Worm (Caenorhabditis elegans) whole organism, L3 larva: ENCODE results near the gene C54E4.1.

ENCODE experiments used
- R02D3.7 ChIP-seq: fragments of 150-350 bp; optimal IDR thresholded peaks from 2 replicates; lab custom pipeline; 2014; ENCODE audit warnings: missing biosample characterization, missing genetic modification characterization
- ZK546.5 ChIP-seq: sonication (generic microtip); optimal IDR thresholded peaks from 2 replicates; lab custom pipeline; 2017; ENCODE audit warnings: missing biosample characterization, missing genetic modification characterization
- aly-2 ChIP-seq: fragments of 150-350 bp; optimal IDR thresholded peaks from 2 replicates; lab custom pipeline; 2014; ENCODE audit warnings: missing biosample characterization, missing genetic modification characterization
- ama-1 ChIP-seq: fragments of 150-350 bp; optimal IDR thresholded peaks from 2 replicates; lab custom pipeline; 2018
- ceh-16 ChIP-seq: sonication (generic microtip); optimal IDR thresholded peaks from 2 replicates; lab custom pipeline; 2017; ENCODE audit warnings: missing biosample characterization, missing genetic modification characterization
- ceh-28 ChIP-seq: fragments of 150-350 bp; optimal IDR thresholded peaks from 2 replicates; lab custom pipeline; 2014; ENCODE audit warnings: missing biosample characterization, missing genetic modification reagents, missing genetic modification characterization
- ceh-82 ChIP-seq: fragments of 150-350 bp; optimal IDR thresholded peaks from 2 replicates; lab custom pipeline; 2014; ENCODE audit warnings: missing biosample characterization, missing genetic modification characterization
- egl-27 ChIP-seq: sonication (generic microtip); optimal IDR thresholded peaks from 4 replicates; lab custom pipeline; 2017; ENCODE audit warnings: missing biosample characterization, missing genetic modification reagents, missing genetic modification characterization
- egl-5 ChIP-seq: fragments of 150-350 bp; optimal IDR thresholded peaks from 2 replicates; lab custom pipeline; 2017; ENCODE audit warnings: missing biosample characterization, missing genetic modification reagents, missing genetic modification characterization, inconsistent platforms
- elt-1 ChIP-seq: fragments of 150-350 bp; optimal IDR thresholded peaks from 2 replicates; lab custom pipeline; 2014; ENCODE audit warnings: missing biosample characterization, missing genetic modification characterization
- elt-3 ChIP-seq, 3 experiments: fragments of 150-350 bp in 1 of 3; sonication (generic microtip) in 2 of 3; optimal IDR thresholded peaks; 2 replicates in 2 of 3; 4 replicates in 1 of 3; lab custom pipeline; 2014 to 2017; ENCODE audit warnings: missing biosample characterization in 3 of 3, missing genetic modification characterization in 3 of 3
- eor-1 ChIP-seq, 2 experiments: fragments of 150-350 bp; optimal IDR thresholded peaks; 2 replicates each; lab custom pipeline; 2014 to 2018; ENCODE audit warnings: missing biosample characterization in 2 of 2, missing genetic modification characterization in 2 of 2
- fkh-10 ChIP-seq: sonication (generic microtip); optimal IDR thresholded peaks from 2 replicates; lab custom pipeline; 2017; ENCODE audit warnings: missing biosample characterization, missing genetic modification reagents, missing genetic modification characterization
- fkh-2 ChIP-seq: fragments of 150-350 bp; optimal IDR thresholded peaks from 2 replicates; lab custom pipeline; 2014; ENCODE audit warnings: missing biosample characterization, missing genetic modification reagents, missing genetic modification characterization
- fos-1 ChIP-seq: fragments of 150-350 bp; optimal IDR thresholded peaks from 2 replicates; lab custom pipeline; 2014; ENCODE audit warnings: missing biosample characterization, missing genetic modification characterization
- hmg-11 ChIP-seq: sonication (generic microtip); optimal IDR thresholded peaks from 2 replicates; lab custom pipeline; 2016; ENCODE audit warnings: missing genetic modification characterization, missing compliant biosample characterization
- lin-15B ChIP-seq: fragments of 150-350 bp; optimal IDR thresholded peaks from 2 replicates; lab custom pipeline; 2014; ENCODE audit warnings: missing biosample characterization, missing genetic modification characterization
- lin-39 ChIP-seq: fragments of 150-350 bp; optimal IDR thresholded peaks from 2 replicates; lab custom pipeline; 2018; ENCODE audit warnings: missing biosample characterization, missing genetic modification reagents, missing genetic modification characterization
- mdl-1 ChIP-seq: fragments of 150-350 bp; optimal IDR thresholded peaks from 2 replicates; lab custom pipeline; 2014; ENCODE audit warnings: missing biosample characterization, missing genetic modification characterization
- mml-1 ChIP-seq: fragments of 150-350 bp; sonication (generic microtip); optimal IDR thresholded peaks from 3 replicates; lab custom pipeline; 2014; ENCODE audit warnings: missing biosample characterization, missing genetic modification characterization
- nfya-1 ChIP-seq: sonication (generic microtip); optimal IDR thresholded peaks from 2 replicates; lab custom pipeline; 2017; ENCODE audit warnings: missing genetic modification characterization, mild to moderate bottlenecking, missing compliant biosample characterization, antibody characterized with exemption, moderate library complexity; ENCODE audit not compliant: insufficient read depth
- nhr-11 ChIP-seq: fragments of 150-350 bp; optimal IDR thresholded peaks from 2 replicates; lab custom pipeline; 2014; ENCODE audit warnings: missing biosample characterization, missing genetic modification characterization
- nhr-12 ChIP-seq: fragments of 150-350 bp; optimal IDR thresholded peaks from 2 replicates; lab custom pipeline; 2014; ENCODE audit warnings: missing biosample characterization, missing genetic modification characterization
- nhr-23 ChIP-seq: fragments of 150-350 bp; optimal IDR thresholded peaks from 2 replicates; lab custom pipeline; 2014; ENCODE audit warnings: missing biosample characterization, missing genetic modification reagents, missing genetic modification characterization
- nhr-237 ChIP-seq: fragments of 150-350 bp; optimal IDR thresholded peaks from 2 replicates; lab custom pipeline; 2014; ENCODE audit warnings: missing biosample characterization, missing genetic modification characterization
- nhr-25 ChIP-seq: sonication (generic microtip); optimal IDR thresholded peaks from 2 replicates; lab custom pipeline; 2017; ENCODE audit warnings: missing biosample characterization, missing genetic modification characterization
- nhr-28 ChIP-seq: fragments of 150-350 bp; optimal IDR thresholded peaks from 2 replicates; lab custom pipeline; 2014; ENCODE audit warnings: missing biosample characterization, missing genetic modification characterization
- nhr-43 ChIP-seq: sonication (generic microtip); optimal IDR thresholded peaks from 2 replicates; lab custom pipeline; 2016; ENCODE audit warnings: mild to moderate bottlenecking, missing genetic modification characterization, missing compliant biosample characterization; ENCODE audit not compliant: poor library complexity, severe bottlenecking
- nhr-67 ChIP-seq: fragments of 150-350 bp; optimal IDR thresholded peaks from 2 replicates; lab custom pipeline; 2014; ENCODE audit warnings: missing biosample characterization, missing genetic modification characterization
- nhr-76 ChIP-seq: fragments of 150-350 bp; sonication (generic microtip); optimal IDR thresholded peaks from 5 replicates; lab custom pipeline; 2014; ENCODE audit warnings: missing biosample characterization, missing genetic modification characterization
- nhr-77 ChIP-seq: fragments of 150-350 bp; optimal IDR thresholded peaks from 2 replicates; lab custom pipeline; 2014; ENCODE audit warnings: missing biosample characterization, missing genetic modification characterization
- pha-4 ChIP-seq: fragments of 150-350 bp; optimal IDR thresholded peaks from 2 replicates; lab custom pipeline; 2014; ENCODE audit warnings: missing biosample characterization, missing genetic modification reagents, missing genetic modification characterization
- pqm-1 ChIP-seq: fragments of 150-350 bp; optimal IDR thresholded peaks from 2 replicates; lab custom pipeline; 2017; ENCODE audit warnings: missing biosample characterization, missing genetic modification characterization, inconsistent platforms
- sea-2 ChIP-seq: fragments of 150-350 bp; sonication (generic microtip); optimal IDR thresholded peaks from 4 replicates; lab custom pipeline; 2014; ENCODE audit warnings: missing biosample characterization, missing genetic modification reagents, missing genetic modification characterization
- skn-1 ChIP-seq: fragments of 150-350 bp; optimal IDR thresholded peaks from 2 replicates; lab custom pipeline; 2014; ENCODE audit warnings: missing biosample characterization, missing genetic modification characterization
- snpc-4 ChIP-seq: fragments of 150-350 bp; optimal IDR thresholded peaks from 2 replicates; lab custom pipeline; 2014; ENCODE audit warnings: missing biosample characterization, missing genetic modification characterization
- tbx-2 ChIP-seq: sonication (generic microtip); optimal IDR thresholded peaks from 2 replicates; lab custom pipeline; 2016; ENCODE audit warnings: mild to moderate bottlenecking, missing genetic modification characterization, missing compliant biosample characterization
- unc-39 ChIP-seq: sonication (generic microtip); optimal IDR thresholded peaks from 4 replicates; lab custom pipeline; 2017; ENCODE audit warnings: missing biosample characterization, missing genetic modification characterization
- unc-62 ChIP-seq: fragments of 150-350 bp; sonication (generic microtip); optimal IDR thresholded peaks from 4 replicates; lab custom pipeline; 2014; ENCODE audit warnings: missing biosample characterization, missing genetic modification reagents, missing genetic modification characterization
- zag-1 ChIP-seq: fragments of 150-350 bp; optimal IDR thresholded peaks from 2 replicates; lab custom pipeline; 2014; ENCODE audit warnings: missing biosample characterization, missing genetic modification characterization
- ztf-11 ChIP-seq: fragments of 150-350 bp; optimal IDR thresholded peaks from 2 replicates; lab custom pipeline; 2014; ENCODE audit warnings: missing biosample characterization, missing genetic modification characterization
- ztf-4 ChIP-seq: fragments of 150-350 bp; optimal IDR thresholded peaks from 2 replicates; lab custom pipeline; 2014; ENCODE audit warnings: missing biosample characterization, missing genetic modification characterization

C54E4.1 gene

DNA sequence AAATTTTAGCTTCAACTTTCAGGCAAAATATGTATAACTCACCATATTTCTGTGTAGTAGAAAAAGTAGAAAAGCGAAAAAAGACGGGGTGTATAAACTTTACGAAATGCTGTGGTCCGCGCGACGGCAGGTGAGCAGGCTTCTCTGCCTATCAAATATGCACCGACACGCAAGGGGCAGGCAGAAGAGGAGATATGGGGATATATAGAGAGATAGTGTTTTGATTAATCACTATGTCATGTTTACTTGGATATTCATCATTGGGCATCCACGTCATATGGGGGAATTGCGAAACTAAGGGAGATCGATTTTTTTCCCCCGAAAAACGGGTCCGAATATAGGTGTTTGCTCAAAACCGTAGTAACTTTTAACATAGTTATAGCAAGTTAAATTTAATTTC, 16.3 kb upstream of the C54E4.1 start, which contains the start of gene gcy-37:
gcy-37 (minus strand) TSS at position 101 of the 400 bp plus-strand sequence.
- TF ChIP-seq lin-15B (tag; lab: Kevin White, UChicago) (no peak), nhr-11 (tag; lab: Kevin White, UChicago) (no peak), nhr-28 (no peak), zag-1 (tag; lab: Kevin White, UChicago) (no peak)

DNA sequence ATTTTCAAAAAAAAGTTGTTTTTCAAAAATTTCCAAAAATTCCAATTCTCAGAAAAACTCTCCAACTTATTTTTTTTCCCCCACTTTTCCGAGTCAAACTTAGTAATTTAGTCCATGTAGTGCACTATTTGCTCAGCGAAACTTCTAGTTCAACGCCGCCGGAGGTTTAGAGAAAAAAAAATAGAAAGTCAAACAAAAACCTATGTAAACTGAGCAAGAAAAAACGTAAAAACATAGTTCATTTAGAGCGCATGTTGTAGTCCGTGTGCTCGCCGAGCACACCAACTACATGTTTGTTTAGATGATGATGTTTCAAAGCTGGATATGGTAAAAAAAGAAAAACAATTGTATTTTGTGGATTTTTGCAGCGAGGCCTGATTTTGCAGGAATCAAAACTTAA, 13.1 kb upstream of the C54E4.1 start:
- TF ChIP-seq zag-1 (tag; lab: Kevin White, UChicago) (no peak), sea-2 (GFP tag; lab: Kevin White, UChicago) (no peak), elt-3 (tag; optimal IDR thresholded peaks at IDR 0.05; lab: Kevin White, UChicago) (no peak), nhr-12 (no peak), ceh-16 (tag; lab: Kevin White, UChicago) (no peak), lin-39 (no peak), ceh-82 (tag; lab: Kevin White, UChicago) (no peak), nhr-76 (tag; lab: Kevin White, UChicago) (no peak), pha-4 (tag; lab: Kevin White, UChicago) (peak; percentile 92)

DNA sequence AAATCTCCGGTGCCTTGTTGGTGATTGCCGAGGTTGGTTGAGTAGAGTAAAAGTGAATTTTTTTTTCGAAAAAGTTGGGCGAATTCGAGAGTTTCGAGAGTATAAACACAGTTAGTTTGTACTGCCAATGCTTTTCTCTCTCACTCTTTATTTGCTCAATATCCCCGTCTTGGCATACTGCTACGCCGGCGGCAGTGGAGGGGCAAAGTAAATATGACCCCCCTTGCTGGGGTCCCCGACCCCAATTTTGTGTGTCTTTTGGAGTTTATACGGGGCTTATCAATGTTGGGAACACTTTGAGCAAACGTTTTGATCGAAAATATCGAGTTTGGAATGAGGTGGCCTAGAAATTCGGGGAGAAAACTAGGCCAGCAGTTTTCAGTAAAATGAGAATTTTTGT, 6.9 kb upstream of the C54E4.1 start, which contains the start of gene C54E4.4:
C54E4.4 (minus strand) TSS at position 101 of the 400 bp plus-strand sequence.
- TF ChIP-seq R02D3.7 (tag; lab: Kevin White, UChicago) (no peak), ZK546.5 (tag; lab: Kevin White, UChicago) (no peak), ceh-28 (tag; lab: Kevin White, UChicago) (no peak), pha-4 (tag; lab: Kevin White, UChicago) (peak; percentile 87)
- TF ChIP-seq, all 47 proteins: peak for 1

DNA sequence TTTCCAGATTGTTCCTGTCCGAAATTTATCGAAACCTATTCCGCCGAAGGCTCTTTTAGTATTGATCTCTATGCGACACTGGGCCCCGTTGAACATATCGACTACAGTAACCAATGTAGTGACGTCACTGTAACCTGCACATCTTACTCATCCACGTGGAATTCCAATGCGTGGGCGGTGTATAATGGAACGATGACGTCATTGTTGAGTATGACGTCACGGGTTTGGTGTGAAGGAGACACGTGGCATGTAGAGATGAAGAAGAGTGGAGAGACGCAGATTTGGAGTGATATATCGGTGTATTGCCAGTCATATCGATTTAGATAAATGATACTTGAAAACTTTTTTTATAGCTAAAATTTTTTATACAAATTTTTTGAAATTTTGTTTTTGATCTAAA, 5.1 kb upstream of the C54E4.1 start:
- TF ChIP-seq ZK546.5 (tag; lab: Kevin White, UChicago) = no peak
- no peak for TF ChIP-seq nhr-12
- no peak for TF ChIP-seq ceh-28 (tag; lab: Kevin White, UChicago)
- TF ChIP-seq elt-1 (tag; lab: Kevin White, UChicago) = no peak
- TF ChIP-seq, all 47 proteins: peak for 0

DNA sequence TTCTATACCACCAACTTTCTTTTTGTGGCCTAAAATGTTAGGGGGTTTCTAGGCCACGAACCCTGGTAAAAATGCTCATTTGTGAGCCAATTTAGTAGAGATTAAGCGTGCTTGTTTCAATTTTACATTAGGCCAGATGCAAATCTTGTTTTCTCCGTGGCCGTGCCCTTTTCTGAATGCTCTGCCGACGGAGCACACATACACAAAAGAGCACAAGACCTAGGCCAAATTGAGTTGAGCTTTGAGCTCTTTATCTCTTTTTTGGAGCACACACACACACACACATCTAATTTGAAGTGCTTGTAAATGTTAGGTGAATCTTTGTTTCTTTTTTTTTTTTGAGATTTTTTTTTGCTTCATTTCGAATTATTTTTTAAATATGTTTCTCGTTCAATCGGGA, 2.5 kb upstream of the C54E4.1 start:
- TF ChIP-seq nhr-12 (no peak), fkh-10 (GFP tag; lab: Kevin White, UChicago) (peak; percentile 35)

DNA sequence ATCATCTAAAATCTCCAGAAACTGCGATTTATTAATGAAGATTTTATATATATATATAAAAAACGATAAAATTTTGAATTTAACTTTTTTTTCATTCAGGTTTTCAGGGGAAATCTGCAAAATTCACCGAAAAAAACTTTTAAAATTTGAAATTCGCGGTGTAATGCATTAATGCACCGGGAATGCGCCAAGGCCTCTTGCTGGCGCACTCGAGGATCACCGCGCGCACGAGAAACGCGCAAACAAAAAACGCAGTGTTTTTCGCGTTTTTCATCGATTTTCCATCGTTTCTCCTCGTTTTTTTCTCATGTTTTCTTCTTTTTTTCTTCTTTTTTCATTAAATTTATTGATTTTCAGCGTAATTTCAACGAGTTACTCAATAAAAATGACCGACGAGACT, 2.2 kb downstream of the C54E4.1 start, which contains the start of gene hrpu-2:
hrpu-2 (plus strand) TSS at position 352 of the 400 bp plus-strand sequence.
- TF ChIP-seq nhr-77 (tag; lab: Kevin White, UChicago) (no peak), aly-2 (tag; lab: Kevin White, UChicago) (no peak), snpc-4 (tag; lab: Kevin White, UChicago) (peak; percentile 68), ztf-11 (tag; lab: Kevin White, UChicago) (no peak), mdl-1 (no peak), nhr-237 (no peak), unc-39 (tag; lab: Kevin White, UChicago) (no peak), mml-1 (tag; lab: Kevin White, UChicago) (no peak), tbx-2 (tag; lab: Kevin White, UChicago) (peak; percentile 79), ceh-28 (tag; lab: Kevin White, UChicago) (peak; percentile 79), unc-62 (GFP tag; lab: Kevin White, UChicago) (no peak), nhr-43 (tag; lab: Kevin White, UChicago) (peak; percentile 77), fos-1 (tag; lab: Kevin White, UChicago) (no peak), ceh-82 (tag; lab: Kevin White, UChicago) (peak; percentile 77), nhr-23 (tag; lab: Kevin White, UChicago) (peak; percentile 78), lin-15B (tag; lab: Kevin White, UChicago) (peak; percentile 89), eor-1 (tag; optimal IDR thresholded peaks at IDR 0.05; lab: Kevin White, UChicago) (no peak), nfya-1 (tag; lab: Kevin White, UChicago) (peak; percentile 84), egl-27 (tag; lab: Kevin White, UChicago) (peak; percentile 16), fkh-10 (GFP tag; lab: Kevin White, UChicago) (peak; percentile 78), R02D3.7 (tag; lab: Kevin White, UChicago) (peak; percentile 65), nhr-67 (tag; lab: Kevin White, UChicago) (no peak), nhr-12 (no peak), ztf-4 (no peak), hmg-11 (tag; lab: Kevin White, UChicago) (peak; percentile 9), pha-4 (tag; lab: Kevin White, UChicago) (peak; percentile 78), nhr-76 (tag; lab: Kevin White, UChicago) (no peak), nhr-11 (tag; lab: Kevin White, UChicago) (peak; percentile 15), pqm-1 (no peak), skn-1 (peak; percentile 81), elt-1 (tag; lab: Kevin White, UChicago) (no peak), egl-5 (tag; lab: Kevin White, UChicago) (no peak), zag-1 (tag; lab: Kevin White, UChicago) (peak; percentile 2), nhr-25 (tag; lab: Kevin White, UChicago) (peak; percentile 68), ama-1 (lab: Kevin White, UChicago) (peak; percentile 24), fkh-2 (tag; lab: Kevin White, UChicago) (no peak)
